Worm (Caenorhabditis elegans): ENCODE results near the gene egas-4.

DNA sequence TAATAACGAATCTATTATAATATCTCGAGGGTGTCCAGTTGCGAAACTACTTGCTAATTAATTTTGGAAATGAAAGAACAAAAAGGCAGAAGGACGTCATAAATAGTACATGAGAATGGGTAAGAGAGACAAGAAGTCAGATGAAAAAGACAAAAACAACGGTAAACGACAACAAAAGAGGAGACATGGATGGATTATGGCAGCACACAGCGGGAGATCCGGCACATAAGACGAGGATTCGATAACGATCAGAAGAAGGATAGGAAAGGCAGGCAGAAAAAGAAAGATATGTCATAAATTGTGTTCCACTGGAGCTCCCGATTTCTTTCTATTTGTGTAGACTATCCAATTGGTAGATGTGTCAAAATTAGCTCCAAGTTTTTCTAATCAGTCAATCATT, 23.9 kb upstream of the egas-4 start:
- TF ChIP-seq daf-16 (GFP tag; optimal IDR thresholded peaks at IDR 0.05) (no peak), daf-16 (tag; optimal IDR thresholded peaks at IDR 0.05) (no peak), hlh-11 (tag; optimal IDR thresholded peaks at IDR 0.05) (no peak), lsy-2 (tag; optimal IDR thresholded peaks at IDR 0.05) (no peak), saeg-2 (GFP tag; IDR thresholded peaks at IDR 0.05) (no peak), F10B5.3 (tag; optimal IDR thresholded peaks at IDR 0.05) (no peak), nhr-28 (tag; optimal IDR thresholded peaks at IDR 0.05) (no peak), mdl-1 (tag; optimal IDR thresholded peaks at IDR 0.05) (no peak), aha-1 (tag) (peak; percentile 39), fos-1 (tag; optimal IDR thresholded peaks at IDR 0.05) (no peak), nhr-237 (tag; optimal IDR thresholded peaks at IDR 0.05) (no peak)
